Worm (Caenorhabditis elegans) whole organism, young adult: Measurements from ENCODE around the gene che-11.

Experiments
- B0035.1 ChIP-seq: sonication (generic microtip); optimal IDR thresholded peaks from 2 replicates; lab custom pipeline; 2016; ENCODE audit warnings: missing genetic modification characterization, mild to moderate bottlenecking, missing compliant biosample characterization, missing genotype, missing genetic modification reagents
- B0336.3 ChIP-seq: fragments of 200-800 bp; sonication (Bioruptor generic); IDR thresholded peaks from 2 replicates; pipeline ENCODE4 v1.3.6; 2022; ENCODE audit warnings: missing genetic modification characterization, missing compliant biosample characterization
- F22D6.2 ChIP-seq: sonication (generic microtip); optimal IDR thresholded peaks from 2 replicates; lab custom pipeline; 2016; ENCODE audit warnings: mild to moderate bottlenecking, missing genetic modification characterization, missing compliant biosample characterization
- F23B12.7 ChIP-seq: sonication (generic microtip); optimal IDR thresholded peaks from 2 replicates; lab custom pipeline; 2017; ENCODE audit warnings: missing genetic modification characterization, mild to moderate bottlenecking, missing compliant biosample characterization, antibody characterized with exemption, moderate library complexity; ENCODE audit not compliant: insufficient read depth
- F39B2.1 ChIP-seq: fragments of 200-800 bp; sonication (Bioruptor generic); IDR thresholded peaks from 2 replicates; pipeline ENCODE4 v1.3.6; 2022; ENCODE audit warnings: missing genetic modification reagents, missing genetic modification characterization, missing compliant biosample characterization
- F57A8.1 ChIP-seq: fragments of 200-800 bp; sonication (Bioruptor generic); optimal IDR thresholded peaks from 2 replicates; lab custom pipeline; 2018; ENCODE audit warnings: mild to moderate bottlenecking, missing genetic modification characterization, moderate library complexity, missing compliant biosample characterization
- Y56A3A.18 ChIP-seq: fragments of 200-800 bp; sonication (Bioruptor generic); IDR thresholded peaks from 2 replicates; pipeline ENCODE4 v1.3.6; 2022; ENCODE audit warnings: missing genetic modification reagents, missing genetic modification characterization, missing compliant biosample characterization
- Y67H2A.10 ChIP-seq: fragments of 200-800 bp; sonication (Bioruptor generic); conservative IDR thresholded peaks from 2 replicates; pipeline ENCODE4 v1.3.6; 2022; ENCODE audit warnings: missing genetic modification reagents, missing genetic modification characterization, missing compliant biosample characterization
- ama-1 ChIP-seq, 3 experiments: fragments of 150-350 bp in 1 of 3; sonication (generic microtip) in 2 of 3; optimal IDR thresholded peaks; 2 replicates each; lab custom pipeline; 2014 to 2018; ENCODE audit warnings: missing biosample characterization in 2 of 3, missing genetic modification characterization in 2 of 3, missing genetic modification reagents in 2 of 3
- aptf-3 ChIP-seq: fragments of 200-800 bp; sonication (Bioruptor generic); IDR thresholded peaks from 2 replicates; pipeline ENCODE4 v1.3.6; 2022; ENCODE audit warnings: missing genetic modification characterization, missing compliant biosample characterization
- atf-7 ChIP-seq: sonication (generic microtip); optimal IDR thresholded peaks from 2 replicates; lab custom pipeline; 2017; ENCODE audit warnings: mild to moderate bottlenecking, missing genetic modification characterization, missing compliant biosample characterization
- bed-1 ChIP-seq: fragments of 200-800 bp; sonication (Bioruptor generic); IDR thresholded peaks from 2 replicates; pipeline ENCODE4 v1.3.6; 2022; ENCODE audit warnings: missing genetic modification reagents, missing genetic modification characterization, missing compliant biosample characterization
- cebp-2 ChIP-seq: fragments of 200-800 bp; sonication (Bioruptor generic); IDR thresholded peaks from 2 replicates; pipeline ENCODE4 v1.3.6; 2022; ENCODE audit warnings: missing genetic modification characterization, missing compliant biosample characterization
- ceh-27 ChIP-seq: fragments of 200-800 bp; sonication (Bioruptor generic); optimal IDR thresholded peaks from 2 replicates; lab custom pipeline; 2018; ENCODE audit warnings: mild to moderate bottlenecking, missing genetic modification characterization, moderate library complexity, missing compliant biosample characterization
- ceh-40 ChIP-seq: fragments of 200-800 bp; sonication (Bioruptor generic); IDR thresholded peaks from 2 replicates; pipeline ENCODE4 v1.3.6; 2022; ENCODE audit warnings: missing genetic modification characterization, missing compliant biosample characterization
- ceh-91 ChIP-seq: fragments of 200-800 bp; sonication (Bioruptor generic); IDR thresholded peaks from 2 replicates; pipeline ENCODE4 v1.3.6; 2022; ENCODE audit warnings: missing genetic modification reagents, missing genetic modification characterization, missing compliant biosample characterization
- dpl-1 ChIP-seq: fragments of 150-350 bp; optimal IDR thresholded peaks from 2 replicates; lab custom pipeline; 2014; ENCODE audit warnings: missing biosample characterization, missing genetic modification reagents, missing genetic modification characterization
- efl-1 ChIP-seq: fragments of 150-350 bp; optimal IDR thresholded peaks from 2 replicates; lab custom pipeline; 2014; ENCODE audit warnings: missing biosample characterization, missing genetic modification reagents, missing genetic modification characterization
- egl-44 ChIP-seq: fragments of 200-800 bp; sonication (Bioruptor generic); IDR thresholded peaks from 2 replicates; pipeline ENCODE4 v1.3.6; 2022; ENCODE audit warnings: missing genetic modification reagents, missing genetic modification characterization, missing compliant biosample characterization
- egrh-3 ChIP-seq: fragments of 200-800 bp; sonication (Bioruptor generic); IDR thresholded peaks from 2 replicates; pipeline ENCODE4 v1.3.6; 2022; ENCODE audit warnings: missing genetic modification reagents, missing genetic modification characterization, missing compliant biosample characterization
- ets-4 ChIP-seq: fragments of 200-800 bp; sonication (Bioruptor generic); optimal IDR thresholded peaks from 2 replicates; lab custom pipeline; 2018; ENCODE audit warnings: mild to moderate bottlenecking, missing genetic modification characterization, missing compliant biosample characterization
- fkh-3 ChIP-seq: sonication (generic microtip); optimal IDR thresholded peaks from 2 replicates; lab custom pipeline; 2016; ENCODE audit warnings: mild to moderate bottlenecking, missing genetic modification characterization, missing compliant biosample characterization
- hmg-20 ChIP-seq: fragments of 200-800 bp; sonication (Bioruptor generic); IDR thresholded peaks from 2 replicates; pipeline ENCODE4 v1.3.6; 2022; ENCODE audit warnings: missing genetic modification reagents, missing genetic modification characterization, missing compliant biosample characterization
- hrde-1 ChIP-seq: sonication (generic microtip); optimal IDR thresholded peaks from 2 replicates; lab custom pipeline; 2016; ENCODE audit warnings: missing genetic modification characterization, mild to moderate bottlenecking, missing compliant biosample characterization, moderate library complexity, missing genotype, missing genetic modification reagents, borderline replicate concordance
- lag-1 ChIP-seq: fragments of 200-800 bp; sonication (Bioruptor generic); IDR thresholded peaks from 2 replicates; pipeline ENCODE4 v1.3.6; 2022; ENCODE audit warnings: missing genetic modification reagents, missing genetic modification characterization, missing compliant biosample characterization
- lin-40 ChIP-seq: sonication (generic microtip); optimal IDR thresholded peaks from 2 replicates; lab custom pipeline; 2016; ENCODE audit warnings: missing genetic modification characterization, mild to moderate bottlenecking, missing compliant biosample characterization, missing genotype, missing genetic modification reagents
- lsy-27 ChIP-seq: sonication (generic microtip); optimal IDR thresholded peaks from 2 replicates; lab custom pipeline; 2017; ENCODE audit warnings: missing genetic modification characterization, mild to moderate bottlenecking, missing compliant biosample characterization, antibody characterized with exemption, missing genotype, borderline replicate concordance; ENCODE audit not compliant: insufficient read depth
- madf-3 ChIP-seq: fragments of 200-800 bp; sonication (Bioruptor generic); IDR thresholded peaks from 2 replicates; pipeline ENCODE4 v1.3.6; 2022; ENCODE audit warnings: missing genetic modification reagents, missing genetic modification characterization, missing compliant biosample characterization
- mxl-1 ChIP-seq: sonication (generic microtip); optimal IDR thresholded peaks from 2 replicates; lab custom pipeline; 2016; ENCODE audit warnings: missing genetic modification characterization, missing compliant biosample characterization
- nfya-1 ChIP-seq: sonication (generic microtip); optimal IDR thresholded peaks from 2 replicates; lab custom pipeline; 2017; ENCODE audit warnings: antibody characterized with exemption, missing compliant biosample characterization, missing genetic modification characterization, borderline replicate concordance; ENCODE audit not compliant: insufficient read depth
- nfya-2 ChIP-seq: fragments of 200-800 bp; sonication (Bioruptor generic); IDR thresholded peaks from 2 replicates; pipeline ENCODE4 v1.3.6; 2022; ENCODE audit warnings: missing genetic modification reagents, missing genetic modification characterization, missing compliant biosample characterization
- nfyb-1 ChIP-seq: fragments of 200-800 bp; sonication (Bioruptor generic); IDR thresholded peaks from 2 replicates; pipeline ENCODE4 v1.3.6; 2022; ENCODE audit warnings: missing genetic modification reagents, missing genetic modification characterization, missing compliant biosample characterization
- rcor-1 ChIP-seq: fragments of 200-800 bp; sonication (Bioruptor generic); IDR thresholded peaks from 2 replicates; pipeline ENCODE4 v1.3.6; 2022; ENCODE audit warnings: missing genetic modification reagents, missing genetic modification characterization, missing compliant biosample characterization
- repo-1 ChIP-seq: sonication (generic microtip); optimal IDR thresholded peaks from 2 replicates; lab custom pipeline; 2017; ENCODE audit warnings: mild to moderate bottlenecking, missing genetic modification characterization, missing compliant biosample characterization
- sdz-38 ChIP-seq: sonication (generic microtip); optimal IDR thresholded peaks from 2 replicates; lab custom pipeline; 2016; ENCODE audit warnings: missing genotype, missing genetic modification characterization, missing compliant biosample characterization
- sptf-2 ChIP-seq: fragments of 200-800 bp; sonication (Bioruptor generic); optimal IDR thresholded peaks from 2 replicates; lab custom pipeline; 2018; ENCODE audit warnings: mild to moderate bottlenecking, missing genetic modification characterization, missing compliant biosample characterization
- tbp1 ChIP-seq: fragments of 200-800 bp; sonication (Bioruptor generic); optimal IDR thresholded peaks from 2 replicates; lab custom pipeline; 2018; ENCODE audit warnings: mild to moderate bottlenecking, missing genetic modification characterization, missing compliant biosample characterization
- tbx-9 ChIP-seq: sonication (generic microtip); optimal IDR thresholded peaks from 2 replicates; lab custom pipeline; 2016; ENCODE audit warnings: borderline replicate concordance, missing genetic modification characterization, inconsistent platforms, missing compliant biosample characterization
- tlf-1 ChIP-seq: fragments of 200-800 bp; sonication (Bioruptor generic); optimal IDR thresholded peaks from 2 replicates; lab custom pipeline; 2018; ENCODE audit warnings: mild to moderate bottlenecking, missing genetic modification characterization, missing compliant biosample characterization
- unc-130 ChIP-seq: sonication (generic microtip); optimal IDR thresholded peaks from 2 replicates; lab custom pipeline; 2016; ENCODE audit warnings: missing genetic modification reagents, missing genetic modification characterization, missing compliant biosample characterization
- ztf-18 ChIP-seq: sonication (generic microtip); optimal IDR thresholded peaks from 2 replicates; lab custom pipeline; 2016; ENCODE audit warnings: missing genotype, mild to moderate bottlenecking, missing genetic modification characterization, missing compliant biosample characterization
- ztf-25 ChIP-seq: fragments of 200-800 bp; sonication (Bioruptor generic); IDR thresholded peaks from 2 replicates; pipeline ENCODE4 v1.3.6; 2022; ENCODE audit warnings: missing genetic modification reagents, missing genetic modification characterization, missing compliant biosample characterization
- ztf-26 ChIP-seq: sonication (generic microtip); optimal IDR thresholded peaks from 2 replicates; lab custom pipeline; 2017; ENCODE audit warnings: missing genetic modification characterization, missing compliant biosample characterization
- ztf-3 ChIP-seq: fragments of 200-800 bp; sonication (Bioruptor generic); optimal IDR thresholded peaks from 2 replicates; lab custom pipeline; 2018; ENCODE audit warnings: mild to moderate bottlenecking, missing genetic modification characterization, missing compliant biosample characterization

che-11 gene

ce11 chrV:12181310-12181709 is 30.8 kb upstream of the che-11 start, which contains the start of gene elpc-3:
Gene elpc-3, minus strand, starts transcription at chrV:12181410.
- TF ChIP-seq ama-1 (optimal IDR thresholded peaks at IDR 0.05; lab: Kevin White, UChicago) (no peak), ama-1 (GFP tag; optimal IDR thresholded peaks at IDR 0.05; lab: Kevin White, UChicago) (peak in 1 of 2 experiments; percentile 27), lag-1 (no peak)

ce11 chrV:12179338-12179737 is 28.8 kb upstream of the che-11 start, which contains the start of gene clec-224:
Gene clec-224, minus strand, starts transcription at chrV:12179438.
- no peak for TF ChIP-seq nfya-2 (GFP tag; lab: Robert Waterston, UW)
- no peak for TF ChIP-seq tlf-1 (GFP tag; lab: Kevin White, UChicago)
- no peak for TF ChIP-seq egrh-3
- no peak for TF ChIP-seq ceh-27 (GFP tag; lab: Kevin White, UChicago)
- no peak for TF ChIP-seq tbp1 (GFP tag; lab: Kevin White, UChicago)
- TF ChIP-seq F23B12.7 (tag; lab: Kevin White, UChicago) = no peak
- TF ChIP-seq ama-1 (optimal IDR thresholded peaks at IDR 0.05; lab: Kevin White, UChicago) = no peak
- TF ChIP-seq ama-1 (GFP tag; optimal IDR thresholded peaks at IDR 0.05; lab: Kevin White, UChicago) = no peak
- TF ChIP-seq B0336.3 (GFP tag; lab: Robert Waterston, UW) = no peak
- no peak for TF ChIP-seq ztf-26 (tag; lab: Kevin White, UChicago)
- TF ChIP-seq madf-3 (GFP tag; lab: Robert Waterston, UW) = no peak
- no peak for TF ChIP-seq hrde-1 (tag; lab: Kevin White, UChicago)
- TF ChIP-seq ets-4 (GFP tag; lab: Kevin White, UChicago) = no peak
- TF ChIP-seq atf-7 (tag; lab: Kevin White, UChicago) = no peak
- no peak for TF ChIP-seq lin-40
- TF ChIP-seq egl-44 = no peak
- no peak for TF ChIP-seq F39B2.1 (GFP tag; lab: Robert Waterston, UW)
- no peak for TF ChIP-seq sptf-2 (GFP tag; lab: Kevin White, UChicago)
- no peak for TF ChIP-seq aptf-3 (GFP tag; lab: Robert Waterston, UW)

ce11 chrV:12170114-12170513 is 19.6 kb upstream of the che-11 start, which contains the start of gene ZK863.1:
Gene ZK863.1, minus strand, starts transcription at chrV:12170214.
- TF ChIP-seq lsy-27 (tag; lab: Kevin White, UChicago) = no peak
- TF ChIP-seq bed-1 = no peak
- no peak for TF ChIP-seq fkh-3 (tag; lab: Kevin White, UChicago)
- no peak for TF ChIP-seq Y56A3A.18 (GFP tag; lab: Robert Waterston, UW)
- TF ChIP-seq ztf-18 = no peak
- TF ChIP-seq repo-1 = no peak
- no peak for TF ChIP-seq tbx-9 (tag; lab: Kevin White, UChicago)
- TF ChIP-seq ztf-3 (GFP tag; lab: Kevin White, UChicago) = no peak
- no peak for TF ChIP-seq B0035.1 (tag; lab: Kevin White, UChicago)
- TF ChIP-seq sdz-38 = no peak
- TF ChIP-seq Y67H2A.10 = no peak
- no peak for TF ChIP-seq cebp-2 (GFP tag; lab: Robert Waterston, UW)
- TF ChIP-seq rcor-1 (GFP tag; lab: Robert Waterston, UW) = no peak
- no peak for TF ChIP-seq ztf-25
- TF ChIP-seq efl-1 (GFP tag; lab: Kevin White, UChicago) = no peak
- TF ChIP-seq F22D6.2 (tag; lab: Kevin White, UChicago) = no peak

ce11 chrV:12167653-12168052 is 17.1 kb upstream of the che-11 start, which contains the start of gene col-37:
Gene col-37, minus strand, starts transcription at chrV:12167753.
- no peak for TF ChIP-seq mxl-1 (tag; lab: Kevin White, UChicago)
- no peak for TF ChIP-seq ztf-18
- TF ChIP-seq ceh-40 (GFP tag; lab: Robert Waterston, UW) = no peak
- TF ChIP-seq F57A8.1 (GFP tag; lab: Kevin White, UChicago) = no peak
- TF ChIP-seq atf-7 (tag; lab: Kevin White, UChicago) = no peak
- TF ChIP-seq unc-130 = no peak
- no peak for TF ChIP-seq nfya-1 (tag; lab: Kevin White, UChicago)
- no peak for TF ChIP-seq hmg-20
- TF ChIP-seq dpl-1 (GFP tag; lab: Kevin White, UChicago) = no peak
- TF ChIP-seq nfyb-1 (GFP tag; lab: Robert Waterston, UW) = no peak
- no peak for TF ChIP-seq ceh-91 (GFP tag; lab: Robert Waterston, UW)
